Worm (Caenorhabditis elegans): Measurements from ENCODE around the gene emb-27.

ce11 chrII:8173449-8173848 is 11.5 kb upstream of the emb-27 start, which contains the start of the genes decr-1.3 and T05C12.1:
- TF ChIP-seq cebp-2 (GFP tag; IDR thresholded peaks at IDR 0.05), result no peak
- TF ChIP-seq mes-4 (tag; optimal IDR thresholded peaks at IDR 0.05), result no peak
- TF ChIP-seq pha-4 (tag; optimal IDR thresholded peaks at IDR 0.05), result no peak
- no peak for TF ChIP-seq F22D6.2 (tag; optimal IDR thresholded peaks at IDR 0.05)
- TF ChIP-seq rpc-1 (optimal IDR thresholded peaks at IDR 0.05), result no peak
- no peak for TF ChIP-seq rpc-1 (tag; optimal IDR thresholded peaks at IDR 0.05)
- no peak for TF ChIP-seq pbrm-1 (GFP tag; IDR thresholded peaks at IDR 0.05)
- no peak for TF ChIP-seq ama-1 (optimal IDR thresholded peaks at IDR 0.05)
- no peak for TF ChIP-seq ama-1 (GFP tag; optimal IDR thresholded peaks at IDR 0.05)
- TF ChIP-seq lin-54 (GFP tag; optimal IDR thresholded peaks at IDR 0.05), result no peak
- TF ChIP-seq nhr-27 (tag; optimal IDR thresholded peaks at IDR 0.05), result no peak
- TF ChIP-seq him-1 (tag; optimal IDR thresholded peaks at IDR 0.05), result no peak
- no peak for TF ChIP-seq ets-4 (GFP tag; optimal IDR thresholded peaks at IDR 0.05)
- TF ChIP-seq Y79H2A.3 (GFP tag; conservative IDR thresholded peaks at IDR 0.05), result no peak
- no peak for TF ChIP-seq egl-18 (GFP tag; IDR thresholded peaks at IDR 0.05)
